Worm (Caenorhabditis elegans) whole organism, L1 larva: ENCODE results near the gene npr-10.

Experiments
- dpl-1 ChIP-seq, 3 experiments: fragments of 150-350 bp in 2 of 3; sonication (generic microtip) in 1 of 3; optimal IDR thresholded peaks; 2 replicates each; lab custom pipeline; 2014 to 2017; ENCODE audit warnings: missing biosample characterization in 3 of 3, missing genetic modification characterization in 3 of 3, missing genetic modification reagents in 3 of 3
- egl-27 ChIP-seq, 2 experiments: fragments of 150-350 bp in 1 of 2; sonication (generic microtip); optimal IDR thresholded peaks; 3 replicates each; lab custom pipeline; 2017 to 2018; ENCODE audit warnings: missing biosample characterization in 2 of 2, missing genetic modification characterization in 2 of 2, missing genetic modification reagents in 2 of 2
- nhr-90 ChIP-seq: sonication (generic microtip); optimal IDR thresholded peaks from 2 replicates; lab custom pipeline; 2016; ENCODE audit warnings: mild to moderate bottlenecking, missing genetic modification characterization, missing compliant biosample characterization; ENCODE audit not compliant: poor library complexity
- skn-1 ChIP-seq: fragments of 150-350 bp; optimal IDR thresholded peaks from 2 replicates; lab custom pipeline; 2014; ENCODE audit warnings: missing biosample characterization, missing genetic modification characterization
- snpc-4 ChIP-seq: fragments of 150-350 bp; optimal IDR thresholded peaks from 2 replicates; lab custom pipeline; 2014; ENCODE audit warnings: missing biosample characterization, missing genetic modification characterization

- TF ChIP-seq egl-27 (tag; optimal IDR thresholded peaks at IDR 0.05; lab: Kevin White, UChicago) (no peak), dpl-1 (GFP tag; optimal IDR thresholded peaks at IDR 0.05; lab: Kevin White, UChicago) (no peak), snpc-4 (tag; lab: Kevin White, UChicago) (no peak), nhr-90 (no peak), skn-1 (no peak)
These were observed 31.7 kb downstream of the npr-10 start for ce11 chrX:13000837-13001236.
